Fruit fly (Drosophila melanogaster): ENCODE data around the gene psd.
A peak's percentile ranks its signal among the peaks of the same experiment; 100 is the strongest.

psd gene

dm6 chr2L:5982334-5982987 is 17.7 kb upstream of the psd start (continued):
- TF ChIP-seq CG5953 (GFP tag; IDR thresholded peaks at IDR 0.05) = no peak
- no peak for TF ChIP-seq psq (GFP tag; optimal IDR thresholded peaks at IDR 0.05)
- no peak for TF ChIP-seq HLH3B (GFP tag; IDR thresholded peaks at IDR 0.05)
- peak; percentile 26 for TF ChIP-seq CG18619 (GFP tag; optimal IDR thresholded peaks at IDR 0.05)
- TF ChIP-seq Hr51 (GFP tag; optimal IDR thresholded peaks at IDR 0.05) = peak in 1 of 2 experiments; percentile 23
- no peak for TF ChIP-seq CG12942 (GFP tag; optimal IDR thresholded peaks at IDR 0.05)
- no peak for TF ChIP-seq Asciz (GFP tag; optimal IDR thresholded peaks at IDR 0.05)
- no peak for TF ChIP-seq CG13287 (GFP tag; IDR thresholded peaks at IDR 0.05; ENCODE audit: partially characterized antibody)
- TF ChIP-seq Atf3 (GFP tag; optimal IDR thresholded peaks at IDR 0.05) = no peak
- TF ChIP-seq CG9876 (GFP tag; optimal IDR thresholded peaks at IDR 0.05) = no peak
- peak; percentile 78 for TF ChIP-seq HmgZ (tag; optimal IDR thresholded peaks at IDR 0.05)
- TF ChIP-seq CG18599 (GFP tag; optimal IDR thresholded peaks at IDR 0.05) = peak; percentile 51
- peak; percentile 52 for TF ChIP-seq CG12659 (GFP tag; optimal IDR thresholded peaks at IDR 0.05)
- peak; percentile 15 for TF ChIP-seq CG17912 (GFP tag; optimal IDR thresholded peaks at IDR 0.05)
- TF ChIP-seq hth (optimal IDR thresholded peaks at IDR 0.05) = no peak
- TF ChIP-seq Hsf (GFP tag; optimal IDR thresholded peaks at IDR 0.05) = peak; percentile 12
- TF ChIP-seq CG10654 (GFP tag; optimal IDR thresholded peaks at IDR 0.05) = no peak
- no peak for TF ChIP-seq croc (GFP tag; conservative IDR thresholded peaks at IDR 0.05)
- no peak for TF ChIP-seq CG8944 (GFP tag; optimal IDR thresholded peaks at IDR 0.05)
- TF ChIP-seq nmo (GFP tag; optimal IDR thresholded peaks at IDR 0.05) = peak; percentile 38
- peak; percentile 26 for TF ChIP-seq Dad (GFP tag; optimal IDR thresholded peaks at IDR 0.05)
- TF ChIP-seq wor (GFP tag; IDR thresholded peaks at IDR 0.05) = no peak
- TF ChIP-seq cwo (GFP tag; optimal IDR thresholded peaks at IDR 0.05) = no peak
- TF ChIP-seq pfk (GFP tag; optimal IDR thresholded peaks at IDR 0.05) = peak; percentile 34
- TF ChIP-seq CG3163 (GFP tag; optimal IDR thresholded peaks at IDR 0.05) = peak; percentile 43
- TF ChIP-seq Vsx1 (GFP tag; optimal IDR thresholded peaks at IDR 0.05) = no peak
- no peak for TF ChIP-seq salm (tag; optimal IDR thresholded peaks at IDR 0.05)
- TF ChIP-seq Hr39 (optimal IDR thresholded peaks at IDR 0.05) = no peak
- no peak for TF ChIP-seq CG2116 (GFP tag; optimal IDR thresholded peaks at IDR 0.05)
- no peak for TF ChIP-seq crc (GFP tag; optimal IDR thresholded peaks at IDR 0.05)
- no peak for TF ChIP-seq Rfx (GFP tag; IDR thresholded peaks at IDR 0.05)
- TF ChIP-seq CG11504 (tag; optimal IDR thresholded peaks at IDR 0.05) = peak; percentile 33
- no peak for TF ChIP-seq CG4854 (GFP tag; optimal IDR thresholded peaks at IDR 0.05)
- peak; percentile 44 for TF ChIP-seq scrt (GFP tag; optimal IDR thresholded peaks at IDR 0.05)
- TF ChIP-seq CG11456 (GFP tag; IDR thresholded peaks at IDR 0.05) = no peak
- TF ChIP-seq CG3726 (GFP tag; IDR thresholded peaks at IDR 0.05) = no peak
- TF ChIP-seq ttk (GFP tag; IDR thresholded peaks at IDR 0.05) = no peak
- no peak for TF ChIP-seq sim (GFP tag; IDR thresholded peaks at IDR 0.05)
- TF ChIP-seq H15 (GFP tag; IDR thresholded peaks at IDR 0.05) = no peak
- TF ChIP-seq D (optimal IDR thresholded peaks at IDR 0.05) = no peak
- TF ChIP-seq D (GFP tag; optimal IDR thresholded peaks at IDR 0.05) = no peak
- peak; percentile 4 for TF ChIP-seq Oli (tag; optimal IDR thresholded peaks at IDR 0.05)
- peak; percentile 44 for TF ChIP-seq HLHmδ (GFP tag; optimal IDR thresholded peaks at IDR 0.05)
- TF ChIP-seq Ets97D (GFP tag; optimal IDR thresholded peaks at IDR 0.05) = peak; percentile 3
- TF ChIP-seq Adf1 (GFP tag; IDR thresholded peaks at IDR 0.05) = no peak
- no peak for TF ChIP-seq Optix (GFP tag; IDR thresholded peaks at IDR 0.05)
- TF ChIP-seq Doc3 (GFP tag; IDR thresholded peaks at IDR 0.05; ENCODE audit: partially characterized antibody) = no peak
- TF ChIP-seq CG4707 (GFP tag; optimal IDR thresholded peaks at IDR 0.05) = peak; percentile 5
- peak; percentile 24 for TF ChIP-seq wek (GFP tag; optimal IDR thresholded peaks at IDR 0.05)
- no peak for TF ChIP-seq toy (GFP tag; IDR thresholded peaks at IDR 0.05)
- TF ChIP-seq her (GFP tag; optimal IDR thresholded peaks at IDR 0.05) = peak; percentile 41

Data from whole organism, embryonic.